Worm (Caenorhabditis elegans) whole organism, L2 larva: ENCODE measurements around the gene dpy-26.

Experiments
- R02D3.7 ChIP-seq: fragments of 150-350 bp; optimal IDR thresholded peaks from 2 replicates; lab custom pipeline; 2014; ENCODE audit warnings: missing biosample characterization, missing genetic modification characterization
- ama-1 ChIP-seq: fragments of 150-350 bp; optimal IDR thresholded peaks from 2 replicates; lab custom pipeline; 2018; ENCODE audit warnings: inconsistent platforms
- lin-39 ChIP-seq: fragments of 150-350 bp; optimal IDR thresholded peaks from 2 replicates; lab custom pipeline; 2014; ENCODE audit warnings: missing biosample characterization, missing genetic modification reagents, missing genetic modification characterization
- nhr-10 ChIP-seq: sonication (generic microtip); optimal IDR thresholded peaks from 2 replicates; lab custom pipeline; 2017; ENCODE audit warnings: missing biosample characterization, missing genetic modification characterization
- nhr-237 ChIP-seq: fragments of 150-350 bp; optimal IDR thresholded peaks from 2 replicates; lab custom pipeline; 2014; ENCODE audit warnings: missing biosample characterization, missing genetic modification characterization
- ztf-1 ChIP-seq: fragments of 200-800 bp; sonication (Bioruptor generic); conservative IDR thresholded peaks from 2 replicates; pipeline ENCODE4 v1.3.6; 2022; ENCODE audit warnings: missing genetic modification characterization, missing compliant biosample characterization

DNA sequence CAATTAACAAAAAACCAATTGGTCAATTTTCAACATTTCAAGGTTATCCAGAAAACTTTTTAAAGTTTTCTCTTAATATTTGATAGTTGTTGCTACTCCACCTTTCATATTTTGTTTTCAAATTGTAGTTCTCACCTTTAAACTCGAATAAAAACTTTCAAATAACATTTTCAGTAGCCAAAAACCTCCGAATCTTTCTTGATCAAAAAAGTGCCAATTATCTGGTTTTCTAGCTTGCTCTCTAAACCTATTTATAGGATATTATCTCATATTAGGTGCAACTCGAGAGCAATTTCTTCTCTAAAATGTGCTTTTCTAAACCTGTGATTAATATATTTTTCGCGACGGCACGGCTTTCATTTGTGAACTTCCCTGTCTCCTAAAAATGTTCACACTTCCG, 36.1 kb upstream of the dpy-26 start, which contains the start of gene sru-26:
- TF ChIP-seq lin-39 (no peak), nhr-237 (tag; lab: Kevin White, UChicago) (no peak), R02D3.7 (no peak), ztf-1 (GFP tag; lab: Robert Waterston, UW) (no peak), nhr-10 (tag; lab: Kevin White, UChicago) (no peak), ama-1 (lab: Kevin White, UChicago) (no peak)
